Fruit fly (Drosophila melanogaster): ENCODE results near the gene ND-B22.

ND-B22 gene

dm6 chr2L:13378488-13378964, 7.6 kb upstream of the ND-B22 start, which contains the start of the genes CG9302 and beta'COP (continued):
- TF ChIP-seq CG10979 (tag; optimal IDR thresholded peaks at IDR 0.05) (peak; percentile 55), CG3407 (GFP tag; optimal IDR thresholded peaks at IDR 0.05) (no peak), CG14441 (GFP tag; IDR thresholded peaks at IDR 0.05) (peak; percentile 48), Gsc (GFP tag; IDR thresholded peaks at IDR 0.05) (no peak), sima (GFP tag; optimal IDR thresholded peaks at IDR 0.05) (no peak), Sry-δ (GFP tag; optimal IDR thresholded peaks at IDR 0.05) (peak; percentile 85), CG6272 (GFP tag; IDR thresholded peaks at IDR 0.05) (peak; percentile 58; the same call in 1 of the 2 replicates), phol (tag; optimal IDR thresholded peaks at IDR 0.05) (peak; percentile 81), CG12155 (GFP tag; optimal IDR thresholded peaks at IDR 0.05) (peak; percentile 77), gsb-n (tag; optimal IDR thresholded peaks at IDR 0.05) (no peak), CG34224 (GFP tag; IDR thresholded peaks at IDR 0.05; ENCODE audit: partially characterized antibody) (no peak; the same call in 2 of the 3 replicates), hbn (GFP tag; IDR thresholded peaks at IDR 0.05; ENCODE audit: partially characterized antibody) (peak; percentile 49; the same call in 1 of the 2 replicates), CG18476 (GFP tag; optimal IDR thresholded peaks at IDR 0.05) (peak; percentile 32), schlank (tag; optimal IDR thresholded peaks at IDR 0.05) (no peak), tll (GFP tag; optimal IDR thresholded peaks at IDR 0.05) (peak in 1 of 2 experiments; percentile 3), dmrt99B (tag; optimal IDR thresholded peaks at IDR 0.05) (no peak), Neu2 (GFP tag; optimal IDR thresholded peaks at IDR 0.05; ENCODE audit: borderline replicate concordance) (no peak), CG6654 (GFP tag; optimal IDR thresholded peaks at IDR 0.05) (peak; percentile 5), Asciz (GFP tag; optimal IDR thresholded peaks at IDR 0.05) (no peak), CG17361 (GFP tag; IDR thresholded peaks at IDR 0.05) (peak; percentile 90), croc (GFP tag; conservative IDR thresholded peaks at IDR 0.05) (peak; percentile 56), dm (GFP tag; optimal IDR thresholded peaks at IDR 0.05) (peak; percentile 37), slbo (GFP tag; IDR thresholded peaks at IDR 0.05) (peak; percentile 73), eve (GFP tag; optimal IDR thresholded peaks at IDR 0.05) (no peak), sim (GFP tag; IDR thresholded peaks at IDR 0.05) (no peak), Awh (GFP tag; IDR thresholded peaks at IDR 0.05) (no peak; the same call in 1 of the 2 replicates), CG18262 (tag; optimal IDR thresholded peaks at IDR 0.05) (peak; percentile 74), Hr39 (optimal IDR thresholded peaks at IDR 0.05) (no peak), Xbp1 (GFP tag; optimal IDR thresholded peaks at IDR 0.05) (peak; percentile 83), sug (tag; optimal IDR thresholded peaks at IDR 0.05) (peak; percentile 85), D (optimal IDR thresholded peaks at IDR 0.05) (no peak), D (GFP tag; optimal IDR thresholded peaks at IDR 0.05) (peak; percentile 32), CG32532 (GFP tag; IDR thresholded peaks at IDR 0.05) (peak; percentile 46), Tbp (GFP tag; optimal IDR thresholded peaks at IDR 0.05) (no peak), pzg (GFP tag; optimal IDR thresholded peaks at IDR 0.05) (peak; percentile 35), da (GFP tag; optimal IDR thresholded peaks at IDR 0.05) (no peak), Hmx (GFP tag; optimal IDR thresholded peaks at IDR 0.05) (no peak), trh (GFP tag; optimal IDR thresholded peaks at IDR 0.05) (no peak), Rx (GFP tag; IDR thresholded peaks at IDR 0.05) (0 out of 2 replicates have a peak, but pooled peaks have one; percentile 22), CG15073 (GFP tag; optimal IDR thresholded peaks at IDR 0.05) (no peak), CG3995 (GFP tag; optimal IDR thresholded peaks at IDR 0.05) (peak; percentile 21), CG13424 (tag; optimal IDR thresholded peaks at IDR 0.05) (peak; percentile 78), Ets65A (GFP tag) (peak; percentile 93), HmgZ (tag; optimal IDR thresholded peaks at IDR 0.05) (peak; percentile 42), YL-1 (GFP tag; optimal IDR thresholded peaks at IDR 0.05) (peak; percentile 73), CG12744 (GFP tag; optimal IDR thresholded peaks at IDR 0.05) (peak; percentile 21), CG7963 (GFP tag; IDR thresholded peaks at IDR 0.05; ENCODE audit: partially characterized antibody) (0 out of 3 replicates have a peak, but pooled peaks have one; percentile 23), dati (GFP tag; IDR thresholded peaks at IDR 0.05) (no peak), Gug (GFP tag; IDR thresholded peaks at IDR 0.05) (peak; percentile 49; the same call in 1 of the 4 replicates), CG4424 (GFP tag; optimal IDR thresholded peaks at IDR 0.05) (peak; percentile 68), cad (GFP tag; optimal IDR thresholded peaks at IDR 0.05) (no peak)

All from whole organism, embryonic.